Worm (Caenorhabditis elegans) whole organism, L4 larva: ENCODE measurements around the gene B0034.4.

ENCODE experiments used
- F44E2.7 ChIP-seq: fragments of 200-800 bp; sonication (Bioruptor generic); IDR thresholded peaks from 2 replicates; pipeline ENCODE4 v2.1.2; 2022; ENCODE audit warnings: missing genetic modification characterization, missing compliant biosample characterization
- T20F7.1 ChIP-seq: fragments of 200-800 bp; sonication (Bioruptor generic); optimal IDR thresholded peaks from 2 replicates; lab custom pipeline; 2018; ENCODE audit warnings: mild to moderate bottlenecking, missing genetic modification characterization, missing compliant biosample characterization
- T26A8.4 ChIP-seq: fragments of 200-800 bp; sonication (Bioruptor generic); IDR thresholded peaks from 2 replicates; pipeline ENCODE4 v1.3.6; 2022; ENCODE audit warnings: missing genetic modification characterization, missing compliant biosample characterization
- Y48G9A.11 ChIP-seq: fragments of 200-800 bp; sonication (Bioruptor generic); IDR thresholded peaks from 2 replicates; pipeline ENCODE4 v1.3.6; 2022; ENCODE audit warnings: missing genetic modification reagents, missing genetic modification characterization, missing compliant biosample characterization
- ZK337.2 ChIP-seq: fragments of 200-800 bp; sonication (Bioruptor generic); IDR thresholded peaks from 2 replicates; pipeline ENCODE4 v1.3.6; 2022; ENCODE audit warnings: missing genetic modification reagents, missing genetic modification characterization, missing compliant biosample characterization
- ZK546.5 ChIP-seq, 2 experiments: sonication (generic microtip); optimal IDR thresholded peaks; 2 replicates each; lab custom pipeline; 2017; ENCODE audit warnings: missing biosample characterization in 2 of 2, missing genetic modification characterization in 2 of 2
- ceh-82 ChIP-seq: sonication (generic microtip); optimal IDR thresholded peaks from 2 replicates; lab custom pipeline; 2017; ENCODE audit warnings: missing biosample characterization, missing genetic modification characterization
- daf-12 ChIP-seq: fragments of 150-350 bp; optimal IDR thresholded peaks from 2 replicates; lab custom pipeline; 2014; ENCODE audit warnings: missing biosample characterization, missing genetic modification reagents, missing genetic modification characterization
- daf-19 ChIP-seq: fragments of 200-800 bp; sonication (Bioruptor generic); conservative IDR thresholded peaks from 2 replicates; pipeline ENCODE4 v1.3.6; 2022; ENCODE audit warnings: missing genetic modification characterization, missing compliant biosample characterization
- daf-8 ChIP-seq: fragments of 200-800 bp; sonication (Bioruptor generic); IDR thresholded peaks from 2 replicates; pipeline ENCODE4 v1.3.6; 2022; ENCODE audit warnings: missing genetic modification characterization, missing compliant biosample characterization
- dmd-8 ChIP-seq: fragments of 200-800 bp; sonication (Bioruptor generic); IDR thresholded peaks from 2 replicates; pipeline ENCODE4 v1.3.6; 2022; ENCODE audit warnings: missing genetic modification characterization, missing compliant biosample characterization
- dpl-1 ChIP-seq: fragments of 150-350 bp; optimal IDR thresholded peaks from 2 replicates; lab custom pipeline; 2014; ENCODE audit warnings: missing biosample characterization, missing genetic modification reagents, missing genetic modification characterization
- duxl-1 ChIP-seq: sonication (generic microtip); optimal IDR thresholded peaks from 2 replicates; lab custom pipeline; 2016; ENCODE audit warnings: mild to moderate bottlenecking, missing genetic modification characterization, moderate library complexity, missing compliant biosample characterization; ENCODE audit not compliant: poor library complexity
- dve-1 ChIP-seq: sonication (generic microtip); optimal IDR thresholded peaks from 2 replicates; lab custom pipeline; 2017; ENCODE audit warnings: antibody characterized with exemption, mild to moderate bottlenecking, missing genetic modification characterization, missing compliant biosample characterization; ENCODE audit not compliant: insufficient read depth
- egl-27 ChIP-seq: sonication (generic microtip); optimal IDR thresholded peaks from 3 replicates; lab custom pipeline; 2017; ENCODE audit warnings: missing biosample characterization, missing genetic modification reagents, missing genetic modification characterization
- egl-43 ChIP-seq: fragments of 200-800 bp; sonication (Bioruptor generic); IDR thresholded peaks from 2 replicates; pipeline ENCODE4 v1.3.6; 2022; ENCODE audit warnings: missing genetic modification reagents, missing genetic modification characterization, missing compliant biosample characterization
- gei-8 ChIP-seq: fragments of 200-800 bp; sonication (Bioruptor generic); optimal IDR thresholded peaks from 2 replicates; lab custom pipeline; 2018; ENCODE audit warnings: mild to moderate bottlenecking, missing genetic modification characterization, missing compliant biosample characterization
- hif-1 ChIP-seq, 2 experiments: sonication (generic microtip); optimal IDR thresholded peaks; 2 replicates each; lab custom pipeline; 2016 to 2017; ENCODE audit warnings: missing compliant biosample characterization in 2 of 2, missing genetic modification characterization in 2 of 2, missing genetic modification reagents in 2 of 2, missing genotype in 2 of 2, mild to moderate bottlenecking in 1 of 2
- hlh-30 ChIP-seq: sonication (generic microtip); optimal IDR thresholded peaks from 2 replicates; lab custom pipeline; 2017; ENCODE audit warnings: antibody characterized with exemption, mild to moderate bottlenecking, missing genetic modification characterization, missing compliant biosample characterization; ENCODE audit not compliant: insufficient read depth
- hmg-1.1 ChIP-seq: fragments of 200-800 bp; sonication (Bioruptor generic); IDR thresholded peaks from 2 replicates; pipeline ENCODE4 v1.3.6; 2022; ENCODE audit warnings: missing genetic modification reagents, missing genetic modification characterization, missing compliant biosample characterization
- lim-7 ChIP-seq: fragments of 200-800 bp; sonication (Bioruptor generic); IDR thresholded peaks from 2 replicates; pipeline ENCODE4 v1.3.6; 2022; ENCODE audit warnings: missing genetic modification characterization, missing compliant biosample characterization
- lin-38 ChIP-seq: fragments of 200-800 bp; sonication (Bioruptor generic); IDR thresholded peaks from 2 replicates; pipeline ENCODE4 v1.3.6; 2022; ENCODE audit warnings: missing genetic modification reagents, missing genetic modification characterization, missing compliant biosample characterization
- lin-39 ChIP-seq: fragments of 150-350 bp; optimal IDR thresholded peaks from 2 replicates; lab custom pipeline; 2014; ENCODE audit warnings: missing biosample characterization, missing genetic modification reagents, missing genetic modification characterization
- lir-3 ChIP-seq: sonication (generic microtip); optimal IDR thresholded peaks from 2 replicates; lab custom pipeline; 2016; ENCODE audit warnings: mild to moderate bottlenecking, missing genetic modification characterization, missing compliant biosample characterization
- lsy-2 ChIP-seq, 2 experiments: fragments of 150-350 bp in 1 of 2; sonication (generic microtip) in 1 of 2; optimal IDR thresholded peaks; 2 replicates each; lab custom pipeline; 2014 to 2017; ENCODE audit warnings: missing biosample characterization in 2 of 2, missing genetic modification characterization in 2 of 2
- madf-9 ChIP-seq: fragments of 200-800 bp; sonication (Bioruptor generic); conservative IDR thresholded peaks from 2 replicates; pipeline ENCODE4 v1.3.6; 2022; ENCODE audit warnings: missing genetic modification reagents, missing genetic modification characterization, missing compliant biosample characterization
- mdl-1 ChIP-seq, 2 experiments: fragments of 150-350 bp in 1 of 2; sonication (generic microtip) in 1 of 2; optimal IDR thresholded peaks; 2 replicates each; lab custom pipeline; 2014 to 2017; ENCODE audit warnings: missing biosample characterization in 2 of 2, missing genetic modification characterization in 2 of 2
- mdt-29 ChIP-seq: fragments of 200-800 bp; sonication (Bioruptor generic); IDR thresholded peaks from 2 replicates; pipeline ENCODE4 v1.3.6; 2022; ENCODE audit warnings: missing genetic modification reagents, missing genetic modification characterization, missing compliant biosample characterization
- mep-1 ChIP-seq: fragments of 150-350 bp; sonication (generic microtip); optimal IDR thresholded peaks from 3 replicates; lab custom pipeline; 2014; ENCODE audit warnings: missing biosample characterization, missing genetic modification characterization
- mes-2 ChIP-seq: sonication (generic microtip); optimal IDR thresholded peaks from 2 replicates; lab custom pipeline; 2016; ENCODE audit warnings: missing genotype, mild to moderate bottlenecking, missing genetic modification characterization, missing compliant biosample characterization; ENCODE audit not compliant: poor library complexity, severe bottlenecking
- nhr-10 ChIP-seq: fragments of 150-350 bp; optimal IDR thresholded peaks from 2 replicates; lab custom pipeline; 2014; ENCODE audit warnings: missing biosample characterization, missing genetic modification characterization
- nhr-102 ChIP-seq: sonication (generic microtip); optimal IDR thresholded peaks from 2 replicates; lab custom pipeline; 2016; ENCODE audit warnings: mild to moderate bottlenecking, missing genetic modification characterization, moderate library complexity, missing compliant biosample characterization
- nhr-237 ChIP-seq: sonication (generic microtip); optimal IDR thresholded peaks from 2 replicates; lab custom pipeline; 2017; ENCODE audit warnings: missing biosample characterization, missing genetic modification characterization
- nhr-28 ChIP-seq: fragments of 150-350 bp; optimal IDR thresholded peaks from 2 replicates; lab custom pipeline; 2014; ENCODE audit warnings: missing biosample characterization, missing genetic modification characterization
- nhr-42 ChIP-seq: fragments of 200-800 bp; sonication (Bioruptor generic); IDR thresholded peaks from 2 replicates; pipeline ENCODE4 v1.3.6; 2022; ENCODE audit warnings: missing genetic modification characterization, missing compliant biosample characterization
- nhr-48 ChIP-seq: sonication (generic microtip); optimal IDR thresholded peaks from 2 replicates; lab custom pipeline; 2016; ENCODE audit warnings: mild to moderate bottlenecking, missing genetic modification characterization, missing compliant biosample characterization
- nhr-76 ChIP-seq: fragments of 150-350 bp; optimal IDR thresholded peaks from 2 replicates; lab custom pipeline; 2014; ENCODE audit warnings: missing biosample characterization, missing genetic modification characterization
- pha-4 ChIP-seq, 2 experiments: fragments of 150-350 bp in 1 of 2; fragments of 200-800 bp in 1 of 2; sonication (Bioruptor generic) in 1 of 2; IDR thresholded peaks in 1 of 2; optimal IDR thresholded peaks in 1 of 2; 2 replicates each; pipeline versions ENCODE4 v1.3.6 to Lab custom; 2014 to 2022; ENCODE audit warnings: missing genetic modification characterization in 2 of 2, missing genetic modification reagents in 2 of 2, missing biosample characterization in 1 of 2, missing compliant biosample characterization in 1 of 2
- pqm-1 ChIP-seq: sonication (generic microtip); optimal IDR thresholded peaks from 2 replicates; lab custom pipeline; 2017; ENCODE audit warnings: missing biosample characterization, missing genetic modification characterization
- saeg-2 ChIP-seq: fragments of 200-800 bp; sonication (Bioruptor generic); IDR thresholded peaks from 2 replicates; pipeline ENCODE4 v1.3.6; 2022; ENCODE audit warnings: missing genetic modification reagents, missing genetic modification characterization, missing compliant biosample characterization
- spr-3 ChIP-seq: fragments of 200-800 bp; sonication (Bioruptor generic); optimal IDR thresholded peaks from 2 replicates; lab custom pipeline; 2018; ENCODE audit warnings: mild to moderate bottlenecking, missing genetic modification characterization, missing compliant biosample characterization
- tra-1 ChIP-seq: fragments of 200-800 bp; sonication (Bioruptor generic); IDR thresholded peaks from 2 replicates; pipeline ENCODE4 v1.3.6; 2022; ENCODE audit warnings: missing genetic modification reagents, missing genetic modification characterization, missing compliant biosample characterization
- unc-130 ChIP-seq: sonication (generic microtip); optimal IDR thresholded peaks from 2 replicates; lab custom pipeline; 2016; ENCODE audit warnings: missing genetic modification reagents, missing genetic modification characterization, missing compliant biosample characterization
- unc-39 ChIP-seq: sonication (generic microtip); optimal IDR thresholded peaks from 2 replicates; lab custom pipeline; 2017; ENCODE audit warnings: missing biosample characterization, missing genetic modification characterization
- unc-62 ChIP-seq, 3 experiments: fragments of 150-350 bp in 1 of 3; sonication (generic microtip); optimal IDR thresholded peaks in 2 of 3; peaks in 1 of 3; 1 replicate in 1 of 3; 2 replicates in 2 of 3; lab custom pipeline; 2014 to 2017; ENCODE audit warnings: missing biosample characterization in 3 of 3, missing genetic modification characterization in 3 of 3, missing genetic modification reagents in 3 of 3, missing genotype in 1 of 3
- zag-1 ChIP-seq: fragments of 150-350 bp; optimal IDR thresholded peaks from 2 replicates; lab custom pipeline; 2014; ENCODE audit warnings: missing biosample characterization, missing genetic modification characterization
- zip-11 ChIP-seq: fragments of 200-800 bp; sonication (Bioruptor generic); IDR thresholded peaks from 2 replicates; pipeline ENCODE4 v1.3.6; 2022; ENCODE audit warnings: missing genetic modification characterization, missing compliant biosample characterization
- ztf-7 ChIP-seq: fragments of 150-350 bp; optimal IDR thresholded peaks from 2 replicates; lab custom pipeline; 2014; ENCODE audit warnings: missing biosample characterization, missing genetic modification characterization

The B0034.4 gene

DNA sequence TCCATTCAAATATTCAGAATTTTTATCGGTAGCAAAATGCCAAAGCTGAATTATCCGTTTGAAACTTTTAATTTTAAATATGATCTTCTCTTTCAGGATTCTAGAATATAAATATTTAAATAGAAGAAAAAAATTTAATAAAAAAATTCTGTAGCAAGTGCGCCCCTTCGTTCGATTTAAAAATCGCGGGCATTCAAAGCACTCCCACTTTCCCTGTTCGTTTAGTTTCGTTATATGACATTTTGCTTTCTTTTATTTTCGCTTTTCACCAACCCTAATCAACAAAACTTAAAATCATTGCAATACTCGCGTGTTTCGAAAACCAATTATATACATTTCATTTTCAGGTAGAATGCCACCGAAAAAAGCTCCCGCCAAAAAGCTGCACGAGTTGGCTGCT, 47.7 kb downstream of the B0034.4 start, which contains the start of gene vrk-1:
TSS of gene vrk-1 (plus strand) at position 348 of the 400 bp plus-strand sequence.
- TF ChIP-seq dpl-1 (GFP tag; lab: Kevin White, UChicago) (peak; percentile 48), lin-38 (GFP tag; lab: Robert Waterston, UW) (peak; percentile 47), lsy-2 (tag; optimal IDR thresholded peaks at IDR 0.05; lab: Kevin White, UChicago) (peak in 1 of 2 experiments; percentile 25), egl-43 (GFP tag; lab: Robert Waterston, UW) (no peak), mes-2 (tag; lab: Kevin White, UChicago) (peak; percentile 24)

DNA sequence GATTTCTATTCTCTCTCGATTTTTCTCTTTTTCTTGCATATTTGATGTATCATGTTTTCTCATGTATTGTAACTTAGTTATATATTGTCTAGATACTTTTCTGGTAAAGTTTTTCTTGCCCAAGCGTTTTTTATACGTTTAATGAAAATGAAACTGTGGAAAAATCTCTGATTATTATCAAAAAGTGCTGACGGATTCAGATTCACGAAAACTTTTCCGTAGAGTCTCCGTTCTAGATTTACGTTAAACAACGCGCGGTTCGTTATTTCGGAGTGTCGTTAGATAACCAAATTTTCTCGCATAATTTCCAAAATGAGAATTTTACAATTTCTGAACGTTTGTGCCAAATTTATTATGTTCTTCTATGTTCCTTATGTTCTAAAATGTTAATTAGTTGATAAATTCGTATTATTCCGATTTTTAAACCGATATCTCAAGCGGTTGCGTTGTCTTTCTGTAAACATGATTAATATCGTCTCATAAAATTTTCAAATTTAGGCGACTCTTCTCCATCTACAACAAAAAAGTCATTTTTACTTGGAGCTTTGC, 51.1 kb downstream of the B0034.4 start, which contains the start of gene ptp-2:
TSS of gene ptp-2 (plus strand) at position 499 of the 549 bp plus-strand sequence.
- TF ChIP-seq spr-3, result no peak
- no peak for TF ChIP-seq F44E2.7 (GFP tag; lab: Robert Waterston, UW)
- TF ChIP-seq pha-4 (GFP tag; IDR thresholded peaks at IDR 0.05; lab: Robert Waterston, UW), result no peak
- TF ChIP-seq pha-4 (tag; optimal IDR thresholded peaks at IDR 0.05; lab: Kevin White, UChicago), result no peak
- no peak for TF ChIP-seq daf-19 (GFP tag; lab: Robert Waterston, UW)
- no peak for TF ChIP-seq ZK546.5 (tag; optimal IDR thresholded peaks at IDR 0.05; lab: Kevin White, UChicago)
- TF ChIP-seq gei-8 (GFP tag; lab: Kevin White, UChicago), result no peak
- no peak for TF ChIP-seq mdl-1 (tag; optimal IDR thresholded peaks at IDR 0.05; lab: Kevin White, UChicago)
- peak; percentile 61 for TF ChIP-seq mep-1 (tag; lab: Kevin White, UChicago)
- no peak for TF ChIP-seq daf-12 (tag; lab: Kevin White, UChicago)
- TF ChIP-seq dve-1, result peak; percentile 11
- no peak for TF ChIP-seq zip-11 (GFP tag; lab: Robert Waterston, UW)
- TF ChIP-seq nhr-42 (GFP tag; lab: Robert Waterston, UW), result no peak
- no peak for TF ChIP-seq ceh-82 (tag; lab: Kevin White, UChicago)
- TF ChIP-seq lir-3 (tag; lab: Kevin White, UChicago), result no peak
- TF ChIP-seq nhr-10 (tag; lab: Kevin White, UChicago), result no peak
- no peak for TF ChIP-seq ztf-7
- no peak for TF ChIP-seq dmd-8 (GFP tag; lab: Robert Waterston, UW)
- TF ChIP-seq egl-27, result no peak
- TF ChIP-seq nhr-102 (tag; lab: Kevin White, UChicago), result no peak
- no peak for TF ChIP-seq zag-1
- no peak for TF ChIP-seq unc-130 (GFP tag; lab: Kevin White, UChicago)
- no peak for TF ChIP-seq hlh-30
- TF ChIP-seq T20F7.1 (GFP tag; lab: Kevin White, UChicago), result peak; percentile 96
- TF ChIP-seq lim-7 (GFP tag; lab: Robert Waterston, UW), result no peak
- no peak for TF ChIP-seq pqm-1 (tag; lab: Kevin White, UChicago)
- TF ChIP-seq tra-1 (GFP tag; lab: Robert Waterston, UW), result no peak
- TF ChIP-seq daf-8 (GFP tag; lab: Robert Waterston, UW), result no peak
- TF ChIP-seq madf-9 (GFP tag; lab: Robert Waterston, UW), result no peak
- TF ChIP-seq unc-39 (tag; lab: Kevin White, UChicago), result no peak
- no peak for TF ChIP-seq nhr-76
- TF ChIP-seq hmg-1.1 (GFP tag; lab: Robert Waterston, UW), result no peak
- TF ChIP-seq unc-62 (GFP tag; optimal IDR thresholded peaks at IDR 0.05 in 1 of 2; lab: Kevin White, UChicago), result peak in 1 of 2 experiments; percentile 70
- TF ChIP-seq unc-62 (tag; optimal IDR thresholded peaks at IDR 0.05; lab: Kevin White, UChicago), result no peak
- no peak for TF ChIP-seq nhr-48 (tag; lab: Kevin White, UChicago)
- TF ChIP-seq T26A8.4 (GFP tag; lab: Robert Waterston, UW), result no peak
- TF ChIP-seq hif-1 (tag; optimal IDR thresholded peaks at IDR 0.05; lab: Kevin White, UChicago), result peak in 1 of 2 experiments; percentile 27
- no peak for TF ChIP-seq nhr-28
- no peak for TF ChIP-seq duxl-1 (tag; lab: Kevin White, UChicago)
- peak; percentile 93 for TF ChIP-seq Y48G9A.11
- TF ChIP-seq lin-39 (tag; lab: Kevin White, UChicago), result no peak
- TF ChIP-seq mdt-29 (GFP tag; lab: Robert Waterston, UW), result no peak
- no peak for TF ChIP-seq nhr-237 (tag; lab: Kevin White, UChicago)
- no peak for TF ChIP-seq saeg-2 (GFP tag; lab: Robert Waterston, UW)
- TF ChIP-seq ZK337.2, result no peak
